Worm (Caenorhabditis elegans): ENCODE results near the gene clec-1.

DNA sequence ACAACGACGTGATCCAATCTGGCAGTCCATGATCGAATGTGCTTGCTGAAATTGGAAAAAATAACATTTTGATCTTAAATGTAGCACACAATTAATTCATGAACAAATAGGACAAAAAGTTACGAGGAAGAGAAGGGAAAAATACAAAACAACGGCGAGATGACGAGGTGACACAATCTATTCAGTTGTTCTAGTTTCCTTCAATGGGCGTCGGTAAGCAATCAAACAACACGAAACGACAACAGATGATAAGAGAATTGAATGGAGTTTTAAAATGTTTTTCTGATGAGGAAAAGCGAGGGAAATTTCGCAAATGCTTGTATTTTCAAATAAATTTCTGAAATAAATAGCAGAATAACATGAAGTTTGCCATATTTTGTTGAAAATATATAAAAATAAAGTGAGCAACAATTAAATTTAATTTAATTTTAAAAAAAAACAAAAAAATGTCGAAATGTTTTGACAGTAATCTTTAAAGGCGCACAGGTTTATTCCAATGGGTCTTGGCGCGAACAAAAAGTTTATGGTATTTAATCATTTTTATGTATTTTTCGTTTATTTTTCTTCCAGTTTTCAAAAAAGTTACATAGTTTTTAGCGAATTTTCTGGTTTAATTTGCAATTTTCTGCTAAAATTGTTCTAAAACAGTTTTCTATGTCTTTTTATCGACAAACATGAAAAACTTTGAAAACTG is 33.8 kb upstream of the clec-1 start, which contains the start of gene C14C11.7:
- TF ChIP-seq let-526 (GFP tag; IDR thresholded peaks at IDR 0.05) (no peak), sdz-38 (tag; optimal IDR thresholded peaks at IDR 0.05) (no peak), unc-130 (GFP tag; optimal IDR thresholded peaks at IDR 0.05) (no peak), nhr-90 (tag; optimal IDR thresholded peaks at IDR 0.05) (no peak), cebp-1 (GFP tag; IDR thresholded peaks at IDR 0.05) (no peak), cebp-1 (tag; optimal IDR thresholded peaks at IDR 0.05) (no peak), tlf-1 (GFP tag; optimal IDR thresholded peaks at IDR 0.05) (no peak), hsf-1 (GFP tag; IDR thresholded peaks at IDR 0.05) (no peak), madf-6 (GFP tag; IDR thresholded peaks at IDR 0.05) (peak; percentile 82), zim-3 (tag; optimal IDR thresholded peaks at IDR 0.05) (no peak), ama-1 (optimal IDR thresholded peaks at IDR 0.05) (no peak), ama-1 (GFP tag; optimal IDR thresholded peaks at IDR 0.05) (no peak), ceh-79 (tag; optimal IDR thresholded peaks at IDR 0.05) (no peak)

Data from whole organism, young adult.